Fruit fly (Drosophila melanogaster) whole organism, prepupa: ENCODE data around the gene yellow-k.

ENCODE experiments used
- Blimp-1 ChIP-seq: fragments of 200-800 bp; sonication (Bioruptor generic); optimal IDR thresholded peaks from 3 replicates; lab custom pipeline; 2017; ENCODE audit warnings: missing biosample characterization, missing genetic modification characterization, mild to moderate bottlenecking, moderate library complexity, missing genetic modification reagents
- CG10631 ChIP-seq: fragments of 200-800 bp; sonication (Bioruptor generic); optimal IDR thresholded peaks from 2 replicates; lab custom pipeline; 2016; ENCODE audit warnings: missing biosample characterization, missing genetic modification characterization
- CG16779 ChIP-seq: fragments of 200-800 bp; sonication (Bioruptor generic); optimal IDR thresholded peaks from 3 replicates; lab custom pipeline; 2017; ENCODE audit warnings: missing biosample characterization, mild to moderate bottlenecking, missing genetic modification characterization
- CG34406 ChIP-seq: fragments of 200-800 bp; sonication (Bioruptor generic); optimal IDR thresholded peaks from 3 replicates; lab custom pipeline; 2016; ENCODE audit warnings: missing biosample characterization, missing genetic modification characterization
- CG8632 ChIP-seq: fragments of 200-800 bp; sonication (Bioruptor generic); optimal IDR thresholded peaks from 3 replicates; lab custom pipeline; 2016; ENCODE audit warnings: missing biosample characterization, missing genetic modification characterization
- Eip93F ChIP-seq: fragments of 200-800 bp; sonication (Bioruptor generic); optimal IDR thresholded peaks from 2 replicates; lab custom pipeline; 2016; ENCODE audit warnings: missing biosample characterization, mild to moderate bottlenecking, missing genetic modification characterization
- Ets96B ChIP-seq: fragments of 200-800 bp; optimal IDR thresholded peaks from 2 replicates; lab custom pipeline; 2019; ENCODE audit warnings: missing biosample characterization, mild to moderate bottlenecking, missing genetic modification characterization, moderate library complexity
- Gug ChIP-seq: fragments of 200-800 bp; sonication (Bioruptor generic); IDR thresholded peaks from 2 replicates; pipeline ENCODE4 v1.3.6; 2022; ENCODE audit warnings: missing biosample characterization, missing genetic modification characterization
- net ChIP-seq: fragments of 200-800 bp; sonication (Bioruptor generic); optimal IDR thresholded peaks from 3 replicates; lab custom pipeline; 2016; ENCODE audit warnings: missing biosample characterization, missing genetic modification characterization
- salr ChIP-seq, 2 experiments: fragments of 200-800 bp; sonication (Bioruptor generic); optimal IDR thresholded peaks; 3 replicates each; lab custom pipeline; 2016 to 2018; ENCODE audit warnings: missing biosample characterization in 2 of 2, missing genetic modification characterization in 2 of 2, mild to moderate bottlenecking in 1 of 2
- topi ChIP-seq: fragments of 200-800 bp; sonication (Bioruptor generic); optimal IDR thresholded peaks from 3 replicates; lab custom pipeline; 2016; ENCODE audit warnings: missing biosample characterization, missing genetic modification characterization

DNA sequence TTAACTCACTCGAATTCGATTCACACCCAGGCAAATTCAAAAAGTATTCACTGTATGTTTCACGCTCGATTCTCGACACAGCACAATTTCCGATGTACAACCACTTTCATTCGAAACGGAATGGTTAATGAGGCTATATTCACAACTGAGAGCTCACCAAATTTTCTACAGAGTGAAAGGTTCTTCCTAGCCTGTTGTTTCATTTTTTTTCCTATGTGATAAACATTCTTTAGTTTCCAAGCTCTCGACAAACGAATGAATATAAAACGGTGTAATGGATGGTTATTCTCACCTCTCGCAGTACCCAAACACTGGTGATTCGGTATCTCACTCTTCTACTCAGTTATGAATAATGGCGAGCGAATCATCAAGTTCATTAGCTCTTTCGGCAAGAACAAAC lies 46.4 kb upstream of the yellow-k start, which contains the start of gene cocoon:
- TF ChIP-seq CG16779 (no peak), Blimp-1 (GFP tag; lab: Kevin White, UChicago) (no peak), Gug (GFP tag; lab: Robert Waterston, UW) (no peak), Eip93F (GFP tag; lab: Kevin White, UChicago) (no peak), CG34406 (GFP tag; lab: Kevin White, UChicago) (no peak), topi (GFP tag; lab: Kevin White, UChicago) (no peak), CG10631 (GFP tag; lab: Kevin White, UChicago) (no peak), Ets96B (tag; lab: Kevin White, UChicago) (no peak), net (no peak), salr (GFP tag; optimal IDR thresholded peaks at IDR 0.05; lab: Kevin White, UChicago) (no peak), CG8632 (GFP tag; lab: Kevin White, UChicago) (no peak)
